Fruit fly (Drosophila melanogaster): ENCODE measurements around the gene CG13065.
A peak's percentile ranks its signal among the peaks of the same experiment; 100 is the strongest.

The CG13065 gene

DNA sequence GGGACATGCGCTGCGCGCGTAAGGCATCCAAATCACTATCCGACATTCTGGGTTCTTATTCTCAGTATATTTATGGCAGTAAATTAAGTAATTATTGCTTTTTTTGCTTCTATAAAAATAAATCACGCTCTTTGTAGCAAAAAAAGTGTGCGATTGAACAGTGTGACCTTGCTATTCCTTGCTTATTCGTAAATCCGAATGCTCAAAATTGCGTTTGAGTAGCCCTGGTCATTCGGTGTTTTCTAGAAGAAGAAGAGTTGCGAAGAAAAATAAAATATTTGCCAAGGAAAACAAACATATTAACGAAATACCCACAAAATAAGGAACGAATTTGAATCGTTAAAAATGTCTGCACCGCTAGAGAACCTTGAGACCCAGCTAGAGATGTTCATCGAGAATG is 45.4 kb upstream of the CG13065 start, which contains the start of the genes PDCD-5 and MED10 (continued):
- TF ChIP-seq Hr3 (GFP tag; optimal IDR thresholded peaks at IDR 0.05) (no peak), CTCF (GFP tag; optimal IDR thresholded peaks at IDR 0.05) (peak; percentile 54), CG31388 (GFP tag; optimal IDR thresholded peaks at IDR 0.05) (no peak), Dp (GFP tag; optimal IDR thresholded peaks at IDR 0.05) (peak; percentile 38), CG17186 (GFP tag; optimal IDR thresholded peaks at IDR 0.05) (peak; percentile 62), CG11560 (tag; IDR thresholded peaks at IDR 0.05) (peak; percentile 90), CG10209 (GFP tag; optimal IDR thresholded peaks at IDR 0.05) (no peak), Abd-B (GFP tag; optimal IDR thresholded peaks at IDR 0.05) (peak; percentile 16), Oaz (GFP tag; IDR thresholded peaks at IDR 0.05) (no peak), corto (GFP tag; optimal IDR thresholded peaks at IDR 0.05) (no peak), CG2875 (GFP tag; optimal IDR thresholded peaks at IDR 0.05) (no peak), CG8089 (GFP tag; optimal IDR thresholded peaks at IDR 0.05) (no peak), CG8944 (GFP tag; optimal IDR thresholded peaks at IDR 0.05) (no peak), slbo (GFP tag; IDR thresholded peaks at IDR 0.05) (no peak), kah (GFP tag; optimal IDR thresholded peaks at IDR 0.05) (no peak), z (GFP tag; IDR thresholded peaks at IDR 0.05) (no peak), luna (GFP tag; optimal IDR thresholded peaks at IDR 0.05) (no peak), CG12104 (GFP tag; optimal IDR thresholded peaks at IDR 0.05) (no peak), Ets65A (GFP tag) (no peak), CG2120 (GFP tag; optimal IDR thresholded peaks at IDR 0.05) (no peak), stc (GFP tag; IDR thresholded peaks at IDR 0.05) (no peak), CG8924 (tag; optimal IDR thresholded peaks at IDR 0.05) (no peak), bcd (GFP tag; optimal IDR thresholded peaks at IDR 0.05) (peak; percentile 59), CG3065 (GFP tag; optimal IDR thresholded peaks at IDR 0.05) (no peak), esg (GFP tag; conservative IDR thresholded peaks at IDR 0.05) (no peak), CG16779 (GFP tag; IDR thresholded peaks at IDR 0.05) (no peak), Ets97D (GFP tag; optimal IDR thresholded peaks at IDR 0.05) (peak; percentile 82), nerfin-2 (GFP tag; IDR thresholded peaks at IDR 0.05; ENCODE audit: partially characterized antibody) (no peak), CG30431 (GFP tag; optimal IDR thresholded peaks at IDR 0.05) (no peak), HHEX (GFP tag; optimal IDR thresholded peaks at IDR 0.05) (no peak), br (optimal IDR thresholded peaks at IDR 0.05) (no peak), CG14441 (GFP tag; IDR thresholded peaks at IDR 0.05) (no peak), pho (GFP tag; optimal IDR thresholded peaks at IDR 0.05) (no peak), CG3281 (GFP tag; optimal IDR thresholded peaks at IDR 0.05) (peak; percentile 72), TFAM (GFP tag; optimal IDR thresholded peaks at IDR 0.05) (no peak), CG14050 (GFP tag; IDR thresholded peaks at IDR 0.05) (no peak), Rx (GFP tag; IDR thresholded peaks at IDR 0.05) (no peak), CG3995 (GFP tag; optimal IDR thresholded peaks at IDR 0.05) (peak; percentile 69), CG11093 (GFP tag; IDR thresholded peaks at IDR 0.05) (no peak), CG4707 (GFP tag; optimal IDR thresholded peaks at IDR 0.05) (no peak), CG18599 (GFP tag; optimal IDR thresholded peaks at IDR 0.05) (no peak), croc (GFP tag; conservative IDR thresholded peaks at IDR 0.05) (no peak), dm (GFP tag; optimal IDR thresholded peaks at IDR 0.05) (peak; percentile 70), PHDP (tag; optimal IDR thresholded peaks at IDR 0.05) (no peak), CG10147 (GFP tag; optimal IDR thresholded peaks at IDR 0.05) (no peak), kay (GFP tag; optimal IDR thresholded peaks at IDR 0.05) (no peak), ara (GFP tag; IDR thresholded peaks at IDR 0.05) (no peak), gsb (GFP tag; IDR thresholded peaks at IDR 0.05) (no peak), CG11398 (GFP tag; optimal IDR thresholded peaks at IDR 0.05) (no peak), CG9876 (GFP tag; optimal IDR thresholded peaks at IDR 0.05) (no peak), tna (GFP tag; IDR thresholded peaks at IDR 0.05; ENCODE audit: partially characterized antibody) (no peak), Xbp1 (GFP tag; optimal IDR thresholded peaks at IDR 0.05) (no peak), CG14014 (GFP tag; IDR thresholded peaks at IDR 0.05) (no peak), C15 (GFP tag; IDR thresholded peaks at IDR 0.05) (no peak)
